Worm (Caenorhabditis elegans) whole organism, L3 larva: ENCODE measurements around the gene fbxb-79.

Experiments used
- ama-1 ChIP-seq: fragments of 150-350 bp; optimal IDR thresholded peaks from 2 replicates; lab custom pipeline; 2018
- ceh-16 ChIP-seq: sonication (generic microtip); optimal IDR thresholded peaks from 2 replicates; lab custom pipeline; 2017; ENCODE audit warnings: missing biosample characterization, missing genetic modification characterization
- ceh-82 ChIP-seq: fragments of 150-350 bp; optimal IDR thresholded peaks from 2 replicates; lab custom pipeline; 2014; ENCODE audit warnings: missing biosample characterization, missing genetic modification characterization
- ceh-9 ChIP-seq: sonication (generic microtip); optimal IDR thresholded peaks from 2 replicates; lab custom pipeline; 2018; ENCODE audit warnings: missing biosample characterization, missing genetic modification characterization
- daf-12 ChIP-seq: fragments of 150-350 bp; optimal IDR thresholded peaks from 2 replicates; lab custom pipeline; 2014; ENCODE audit warnings: missing biosample characterization, missing genetic modification reagents, missing genetic modification characterization
- egl-27 ChIP-seq: sonication (generic microtip); optimal IDR thresholded peaks from 4 replicates; lab custom pipeline; 2017; ENCODE audit warnings: missing biosample characterization, missing genetic modification reagents, missing genetic modification characterization
- elt-1 ChIP-seq: fragments of 150-350 bp; optimal IDR thresholded peaks from 2 replicates; lab custom pipeline; 2014; ENCODE audit warnings: missing biosample characterization, missing genetic modification characterization
- elt-2 ChIP-seq: sonication (generic microtip); optimal IDR thresholded peaks from 2 replicates; lab custom pipeline; 2016; ENCODE audit warnings: missing genetic modification reagents, mild to moderate bottlenecking, missing genetic modification characterization, missing compliant biosample characterization
- elt-3 ChIP-seq, 3 experiments: fragments of 150-350 bp in 1 of 3; sonication (generic microtip) in 2 of 3; optimal IDR thresholded peaks; 2 replicates in 2 of 3; 4 replicates in 1 of 3; lab custom pipeline; 2014 to 2017; ENCODE audit warnings: missing biosample characterization in 3 of 3, missing genetic modification characterization in 3 of 3
- fkh-10 ChIP-seq: sonication (generic microtip); optimal IDR thresholded peaks from 2 replicates; lab custom pipeline; 2017; ENCODE audit warnings: missing biosample characterization, missing genetic modification reagents, missing genetic modification characterization
- fkh-2 ChIP-seq: fragments of 150-350 bp; optimal IDR thresholded peaks from 2 replicates; lab custom pipeline; 2014; ENCODE audit warnings: missing biosample characterization, missing genetic modification reagents, missing genetic modification characterization
- fos-1 ChIP-seq: fragments of 150-350 bp; optimal IDR thresholded peaks from 2 replicates; lab custom pipeline; 2014; ENCODE audit warnings: missing biosample characterization, missing genetic modification characterization
- hmg-11 ChIP-seq: sonication (generic microtip); optimal IDR thresholded peaks from 2 replicates; lab custom pipeline; 2016; ENCODE audit warnings: missing genetic modification characterization, missing compliant biosample characterization
- jun-1 ChIP-seq: fragments of 150-350 bp; optimal IDR thresholded peaks from 2 replicates; lab custom pipeline; 2014; ENCODE audit warnings: missing biosample characterization, missing genetic modification reagents, missing genetic modification characterization
- lin-15B ChIP-seq: fragments of 150-350 bp; optimal IDR thresholded peaks from 2 replicates; lab custom pipeline; 2014; ENCODE audit warnings: missing biosample characterization, missing genetic modification characterization
- lin-39 ChIP-seq: fragments of 150-350 bp; optimal IDR thresholded peaks from 2 replicates; lab custom pipeline; 2018; ENCODE audit warnings: missing biosample characterization, missing genetic modification reagents, missing genetic modification characterization
- mdl-1 ChIP-seq: fragments of 150-350 bp; optimal IDR thresholded peaks from 2 replicates; lab custom pipeline; 2014; ENCODE audit warnings: missing biosample characterization, missing genetic modification characterization
- mml-1 ChIP-seq: fragments of 150-350 bp; sonication (generic microtip); optimal IDR thresholded peaks from 3 replicates; lab custom pipeline; 2014; ENCODE audit warnings: missing biosample characterization, missing genetic modification characterization
- nfya-1 ChIP-seq: sonication (generic microtip); optimal IDR thresholded peaks from 2 replicates; lab custom pipeline; 2017; ENCODE audit warnings: missing genetic modification characterization, mild to moderate bottlenecking, missing compliant biosample characterization, antibody characterized with exemption, moderate library complexity; ENCODE audit not compliant: insufficient read depth
- nhr-12 ChIP-seq: fragments of 150-350 bp; optimal IDR thresholded peaks from 2 replicates; lab custom pipeline; 2014; ENCODE audit warnings: missing biosample characterization, missing genetic modification characterization
- nhr-23 ChIP-seq: fragments of 150-350 bp; optimal IDR thresholded peaks from 2 replicates; lab custom pipeline; 2014; ENCODE audit warnings: missing biosample characterization, missing genetic modification reagents, missing genetic modification characterization
- nhr-28 ChIP-seq: fragments of 150-350 bp; optimal IDR thresholded peaks from 2 replicates; lab custom pipeline; 2014; ENCODE audit warnings: missing biosample characterization, missing genetic modification characterization
- nhr-67 ChIP-seq: fragments of 150-350 bp; optimal IDR thresholded peaks from 2 replicates; lab custom pipeline; 2014; ENCODE audit warnings: missing biosample characterization, missing genetic modification characterization
- nhr-76 ChIP-seq: fragments of 150-350 bp; sonication (generic microtip); optimal IDR thresholded peaks from 5 replicates; lab custom pipeline; 2014; ENCODE audit warnings: missing biosample characterization, missing genetic modification characterization
- nhr-77 ChIP-seq: fragments of 150-350 bp; optimal IDR thresholded peaks from 2 replicates; lab custom pipeline; 2014; ENCODE audit warnings: missing biosample characterization, missing genetic modification characterization
- pha-4 ChIP-seq: fragments of 150-350 bp; optimal IDR thresholded peaks from 2 replicates; lab custom pipeline; 2014; ENCODE audit warnings: missing biosample characterization, missing genetic modification reagents, missing genetic modification characterization
- pqm-1 ChIP-seq: fragments of 150-350 bp; optimal IDR thresholded peaks from 2 replicates; lab custom pipeline; 2017; ENCODE audit warnings: missing biosample characterization, missing genetic modification characterization, inconsistent platforms
- sea-2 ChIP-seq: fragments of 150-350 bp; sonication (generic microtip); optimal IDR thresholded peaks from 4 replicates; lab custom pipeline; 2014; ENCODE audit warnings: missing biosample characterization, missing genetic modification reagents, missing genetic modification characterization
- skn-1 ChIP-seq: fragments of 150-350 bp; optimal IDR thresholded peaks from 2 replicates; lab custom pipeline; 2014; ENCODE audit warnings: missing biosample characterization, missing genetic modification characterization
- snpc-4 ChIP-seq: fragments of 150-350 bp; optimal IDR thresholded peaks from 2 replicates; lab custom pipeline; 2014; ENCODE audit warnings: missing biosample characterization, missing genetic modification characterization
- tbx-2 ChIP-seq: sonication (generic microtip); optimal IDR thresholded peaks from 2 replicates; lab custom pipeline; 2016; ENCODE audit warnings: mild to moderate bottlenecking, missing genetic modification characterization, missing compliant biosample characterization
- unc-62 ChIP-seq: fragments of 150-350 bp; sonication (generic microtip); optimal IDR thresholded peaks from 4 replicates; lab custom pipeline; 2014; ENCODE audit warnings: missing biosample characterization, missing genetic modification reagents, missing genetic modification characterization
- zag-1 ChIP-seq: fragments of 150-350 bp; optimal IDR thresholded peaks from 2 replicates; lab custom pipeline; 2014; ENCODE audit warnings: missing biosample characterization, missing genetic modification characterization
- ztf-11 ChIP-seq: fragments of 150-350 bp; optimal IDR thresholded peaks from 2 replicates; lab custom pipeline; 2014; ENCODE audit warnings: missing biosample characterization, missing genetic modification characterization
- ztf-4 ChIP-seq: fragments of 150-350 bp; optimal IDR thresholded peaks from 2 replicates; lab custom pipeline; 2014; ENCODE audit warnings: missing biosample characterization, missing genetic modification characterization

The fbxb-79 gene

ce11 chrIV:11189411-11189810, at the start of gene fbxb-79:
TSS of gene fbxb-79 (minus strand) at chrIV:11189511.
- TF ChIP-seq elt-3 (tag; optimal IDR thresholded peaks at IDR 0.05; lab: Kevin White, UChicago) = no peak
- TF ChIP-seq nhr-77 (tag; lab: Kevin White, UChicago) = no peak
- no peak for TF ChIP-seq ama-1 (lab: Kevin White, UChicago)
- TF ChIP-seq unc-62 (GFP tag; lab: Kevin White, UChicago) = no peak
- no peak for TF ChIP-seq daf-12 (tag; lab: Kevin White, UChicago)
- no peak for TF ChIP-seq ztf-4
- no peak for TF ChIP-seq nhr-28
- no peak for TF ChIP-seq pha-4 (tag; lab: Kevin White, UChicago)
- TF ChIP-seq hmg-11 (tag; lab: Kevin White, UChicago) = no peak
- TF ChIP-seq nhr-76 (tag; lab: Kevin White, UChicago) = no peak
- TF ChIP-seq egl-27 (tag; lab: Kevin White, UChicago) = no peak
- no peak for TF ChIP-seq mml-1
- TF ChIP-seq pqm-1 = no peak
- no peak for TF ChIP-seq elt-2 (tag; lab: Kevin White, UChicago)
- TF ChIP-seq skn-1 (tag; lab: Kevin White, UChicago) = no peak
- no peak for TF ChIP-seq nfya-1
- no peak for TF ChIP-seq nhr-23

ce11 chrIV:11235755-11236154, 46.4 kb upstream of the fbxb-79 start:
- TF ChIP-seq nhr-12 (tag; lab: Kevin White, UChicago) (no peak), fkh-10 (GFP tag; lab: Kevin White, UChicago) (peak; percentile 3)

DNA sequence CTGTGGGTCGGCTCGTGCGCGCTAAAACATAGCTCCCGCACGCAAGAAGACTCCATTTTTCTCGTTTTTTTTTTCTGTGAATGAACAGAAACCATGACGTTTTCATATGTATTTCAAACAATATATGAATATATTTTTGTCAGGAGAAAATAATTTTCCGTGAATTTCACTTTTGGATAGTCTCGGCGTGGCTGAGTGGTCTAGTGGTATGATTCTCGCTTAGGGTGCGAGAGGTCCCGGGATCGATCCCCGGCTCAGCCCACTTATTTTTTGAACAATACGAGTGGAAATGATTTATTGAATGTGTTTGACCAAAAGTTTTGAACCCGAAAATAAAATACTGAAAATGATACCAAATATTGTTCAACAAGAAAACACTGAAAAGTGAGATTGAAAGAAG, 42.1 kb upstream of the fbxb-79 start:
- no peak for TF ChIP-seq nhr-67 (tag; lab: Kevin White, UChicago)
- no peak for TF ChIP-seq tbx-2
- TF ChIP-seq ceh-9 (tag; lab: Kevin White, UChicago) = no peak
- TF ChIP-seq pqm-1 = no peak
- TF ChIP-seq jun-1 (tag; lab: Kevin White, UChicago) = no peak
- no peak for TF ChIP-seq skn-1 (tag; lab: Kevin White, UChicago)
- TF ChIP-seq ama-1 (lab: Kevin White, UChicago) = no peak
- TF ChIP-seq zag-1 = no peak
- TF ChIP-seq mdl-1 (tag; lab: Kevin White, UChicago) = no peak
- no peak for TF ChIP-seq snpc-4
- no peak for TF ChIP-seq ztf-4
- TF ChIP-seq lin-15B = no peak
- no peak for TF ChIP-seq pha-4 (tag; lab: Kevin White, UChicago)
- TF ChIP-seq nhr-28 = no peak
- TF ChIP-seq sea-2 (GFP tag; lab: Kevin White, UChicago) = no peak
- TF ChIP-seq nhr-76 (tag; lab: Kevin White, UChicago) = no peak
- no peak for TF ChIP-seq fos-1 (tag; lab: Kevin White, UChicago)
- no peak for TF ChIP-seq fkh-10 (GFP tag; lab: Kevin White, UChicago)

- TF ChIP-seq lin-39 (tag; lab: Kevin White, UChicago) (no peak), pqm-1 (peak; percentile 11), nhr-76 (tag; lab: Kevin White, UChicago) (no peak), nfya-1 (no peak), ceh-16 (tag; lab: Kevin White, UChicago) (no peak), fkh-2 (no peak), elt-1 (no peak), ceh-82 (tag; lab: Kevin White, UChicago) (no peak), sea-2 (GFP tag; lab: Kevin White, UChicago) (no peak), elt-2 (tag; lab: Kevin White, UChicago) (peak; percentile 53)
Measured at ce11 chrIV:11230069-11230468, 40.8 kb upstream of the fbxb-79 start, which contains the start of gene best-7. TSS of gene best-7 (minus strand) at chrIV:11230307.

- TF ChIP-seq ztf-11 (tag; lab: Kevin White, UChicago) (no peak), pqm-1 (peak; percentile 12), ceh-16 (tag; lab: Kevin White, UChicago) (no peak), elt-1 (no peak), daf-12 (tag; lab: Kevin White, UChicago) (no peak), elt-2 (tag; lab: Kevin White, UChicago) (peak; percentile 45), nhr-28 (no peak), nhr-77 (tag; lab: Kevin White, UChicago) (no peak), nhr-67 (tag; lab: Kevin White, UChicago) (no peak), sea-2 (GFP tag; lab: Kevin White, UChicago) (no peak)
Measured at ce11 chrIV:11229013-11229412, 39.7 kb upstream of the fbxb-79 start.
